Fruit fly (Drosophila melanogaster) whole organism, embryonic: ENCODE data around the gene Shc.

ENCODE experiments used
- Atf-2 ChIP-seq: fragments of 200-800 bp; sonication (Bioruptor generic); optimal IDR thresholded peaks from 2 replicates; lab custom pipeline; 2016; ENCODE audit warnings: missing biosample characterization, missing genetic modification characterization
- B-H1 ChIP-seq: fragments of 200-800 bp; sonication (Bioruptor generic); IDR thresholded peaks from 3 replicates; pipeline ENCODE4 v1.3.6; 2022; ENCODE audit warnings: missing biosample characterization, missing genetic modification characterization
- CG10209 ChIP-seq: fragments of 200-800 bp; sonication (Bioruptor generic); optimal IDR thresholded peaks from 3 replicates; lab custom pipeline; 2017; ENCODE audit warnings: missing biosample characterization, mild to moderate bottlenecking, missing genetic modification characterization, missing genetic modification reagents
- CG11398 ChIP-seq: fragments of 200-800 bp; sonication (Bioruptor generic); optimal IDR thresholded peaks from 2 replicates; lab custom pipeline; 2016; ENCODE audit warnings: missing biosample characterization, missing genetic modification characterization
- CG12104 ChIP-seq: fragments of 200-800 bp; sonication (Bioruptor generic); optimal IDR thresholded peaks from 3 replicates; lab custom pipeline; 2016; ENCODE audit warnings: missing biosample characterization, missing genetic modification characterization
- CG12219 ChIP-seq: fragments of 200-800 bp; sonication (Bioruptor generic); optimal IDR thresholded peaks from 3 replicates; lab custom pipeline; 2018; ENCODE audit warnings: missing biosample characterization, mild to moderate bottlenecking, missing genetic modification characterization
- CG12236 ChIP-seq: fragments of 200-800 bp; sonication (Bioruptor generic); optimal IDR thresholded peaks from 2 replicates; lab custom pipeline; 2016; ENCODE audit warnings: missing biosample characterization, missing genetic modification characterization
- CG12299 ChIP-seq: fragments of 200-800 bp; sonication (Bioruptor generic); optimal IDR thresholded peaks from 2 replicates; lab custom pipeline; 2018; ENCODE audit warnings: missing biosample characterization, mild to moderate bottlenecking, missing genetic modification characterization
- CG12659 ChIP-seq: fragments of 200-800 bp; sonication (Bioruptor generic); optimal IDR thresholded peaks from 3 replicates; lab custom pipeline; 2017; ENCODE audit warnings: mild to moderate bottlenecking, missing biosample characterization, missing genetic modification reagents, missing genetic modification characterization
- CG15514 ChIP-seq: fragments of 200-800 bp; sonication (Bioruptor generic); optimal IDR thresholded peaks from 3 replicates; lab custom pipeline; 2017; ENCODE audit warnings: missing biosample characterization, missing genetic modification characterization, mild to moderate bottlenecking, moderate library complexity, missing genetic modification reagents
- CG2120 ChIP-seq: fragments of 200-800 bp; sonication (Bioruptor generic); optimal IDR thresholded peaks from 3 replicates; lab custom pipeline; 2016; ENCODE audit warnings: missing biosample characterization, missing genetic modification characterization
- CG2678 ChIP-seq: fragments of 200-800 bp; sonication (Bioruptor generic); optimal IDR thresholded peaks from 3 replicates; lab custom pipeline; 2019; ENCODE audit warnings: missing biosample characterization, mild to moderate bottlenecking, missing genetic modification characterization, moderate library complexity
- CG31441 ChIP-seq: fragments of 200-800 bp; sonication (Bioruptor generic); IDR thresholded peaks from 2 replicates; pipeline ENCODE4 v1.3.6; 2022; ENCODE audit warnings: missing biosample characterization, missing genetic modification characterization
- CG4328 ChIP-seq: fragments of 200-800 bp; sonication (Bioruptor generic); optimal IDR thresholded peaks from 3 replicates; lab custom pipeline; 2017; ENCODE audit warnings: missing biosample characterization, missing genetic modification reagents, missing genetic modification characterization
- CG6175 ChIP-seq: fragments of 200-800 bp; sonication (Bioruptor generic); IDR thresholded peaks from 3 replicates; pipeline ENCODE4 v1.3.6; 2022; ENCODE audit warnings: missing biosample characterization, missing genetic modification characterization
- CG7357 ChIP-seq: fragments of 200-800 bp; sonication (Bioruptor generic); IDR thresholded peaks from 3 replicates; pipeline ENCODE4 v1.3.6; 2022; ENCODE audit warnings: missing biosample characterization, missing genetic modification characterization
- CG8089 ChIP-seq: fragments of 200-800 bp; sonication (Bioruptor generic); optimal IDR thresholded peaks from 3 replicates; lab custom pipeline; 2016; ENCODE audit warnings: missing biosample characterization, missing genetic modification characterization
- CG9609 ChIP-seq: fragments of 200-800 bp; sonication (Bioruptor generic); optimal IDR thresholded peaks from 3 replicates; lab custom pipeline; 2016; ENCODE audit warnings: missing biosample characterization, missing genetic modification characterization
- CG9817 ChIP-seq: fragments of 200-800 bp; sonication (Bioruptor generic); optimal IDR thresholded peaks from 2 replicates; lab custom pipeline; 2018; ENCODE audit warnings: missing biosample characterization, mild to moderate bottlenecking, missing genetic modification characterization, moderate library complexity
- CTCF ChIP-seq: fragments of 200-800 bp; sonication (Bioruptor generic); optimal IDR thresholded peaks from 2 replicates; lab custom pipeline; 2017; ENCODE audit warnings: missing biosample characterization, mild to moderate bottlenecking, missing genetic modification characterization, moderate library complexity
- Chrac-16 ChIP-seq: fragments of 200-800 bp; sonication (Bioruptor generic); optimal IDR thresholded peaks from 3 replicates; lab custom pipeline; 2016; ENCODE audit warnings: missing biosample characterization, missing genetic modification characterization
- CrebB ChIP-seq: fragments of 200-800 bp; sonication (Bioruptor generic); optimal IDR thresholded peaks from 3 replicates; lab custom pipeline; 2018; ENCODE audit warnings: missing biosample characterization, mild to moderate bottlenecking, missing genetic modification characterization
- Dek ChIP-seq: fragments of 200-800 bp; sonication (Bioruptor generic); optimal IDR thresholded peaks from 3 replicates; lab custom pipeline; 2019; ENCODE audit warnings: missing biosample characterization, mild to moderate bottlenecking, missing genetic modification characterization, moderate library complexity
- Fer3 ChIP-seq: fragments of 200-800 bp; sonication (Bioruptor generic); optimal IDR thresholded peaks from 2 replicates; lab custom pipeline; 2018; ENCODE audit warnings: missing biosample characterization, mild to moderate bottlenecking, missing genetic modification characterization, moderate library complexity
- H2.0 ChIP-seq: fragments of 200-800 bp; sonication (Bioruptor generic); IDR thresholded peaks from 2 replicates; pipeline ENCODE4 v1.3.6; 2022; ENCODE audit warnings: missing biosample characterization, missing genetic modification characterization
- Hr39 ChIP-seq: fragments of >200 bp; optimal IDR thresholded peaks from 2 replicates; lab custom pipeline; 2017
- Lhr ChIP-seq: fragments of 200-800 bp; sonication (Bioruptor generic); optimal IDR thresholded peaks from 3 replicates; lab custom pipeline; 2017; ENCODE audit warnings: mild to moderate bottlenecking, missing biosample characterization, missing genetic modification reagents, missing genetic modification characterization
- Lpt ChIP-seq: fragments of >200 bp; optimal IDR thresholded peaks from 2 replicates; lab custom pipeline; 2018; ENCODE audit warnings: missing biosample characterization, missing genetic modification characterization
- Max ChIP-seq: fragments of 200-800 bp; sonication (Bioruptor generic); optimal IDR thresholded peaks from 2 replicates; lab custom pipeline; 2016; ENCODE audit warnings: missing biosample characterization, mild to moderate bottlenecking, missing genetic modification characterization
- NC2α ChIP-seq: fragments of 200-800 bp; sonication (Bioruptor generic); optimal IDR thresholded peaks from 2 replicates; lab custom pipeline; 2016; ENCODE audit warnings: missing biosample characterization, missing genetic modification characterization
- NC2β ChIP-seq: fragments of 200-800 bp; sonication (Bioruptor generic); optimal IDR thresholded peaks from 2 replicates; lab custom pipeline; 2016; ENCODE audit warnings: missing biosample characterization, missing genetic modification characterization
- Stat92E ChIP-seq, 3 experiments: fragments of >200 bp in 2 of 3; fragments of 200-800 bp in 1 of 3; sonication (Bioruptor generic) in 1 of 3; optimal IDR thresholded peaks; 2 replicates each; lab custom pipeline; 2017 to 2019; ENCODE audit warnings: missing biosample characterization in 3 of 3, missing genetic modification characterization in 3 of 3, mild to moderate bottlenecking in 1 of 3, moderate library complexity in 1 of 3
- TFAM ChIP-seq: fragments of 200-800 bp; sonication (Bioruptor generic); optimal IDR thresholded peaks from 2 replicates; lab custom pipeline; 2017; ENCODE audit warnings: missing biosample characterization, missing genetic modification characterization, inconsistent platforms
- Xbp1 ChIP-seq: fragments of 200-800 bp; sonication (Bioruptor generic); optimal IDR thresholded peaks from 3 replicates; lab custom pipeline; 2016; ENCODE audit warnings: missing biosample characterization, mild to moderate bottlenecking, missing genetic modification characterization
- ewg ChIP-seq: fragments of 200-800 bp; sonication (Bioruptor generic); optimal IDR thresholded peaks from 3 replicates; lab custom pipeline; 2017; ENCODE audit warnings: mild to moderate bottlenecking, missing biosample characterization, missing genetic modification reagents, missing genetic modification characterization
- fru ChIP-seq: fragments of >200 bp; optimal IDR thresholded peaks from 2 replicates; lab custom pipeline; 2017
- gem ChIP-seq: fragments of 200-800 bp; sonication (Bioruptor generic); optimal IDR thresholded peaks from 2 replicates; lab custom pipeline; 2019; ENCODE audit warnings: missing biosample characterization, mild to moderate bottlenecking, missing genetic modification characterization, moderate library complexity
- grau ChIP-seq: fragments of 200-800 bp; optimal IDR thresholded peaks from 3 replicates; lab custom pipeline; 2019; ENCODE audit warnings: missing biosample characterization, mild to moderate bottlenecking, missing genetic modification characterization, moderate library complexity
- gro ChIP-seq: fragments of 200-800 bp; sonication (Bioruptor generic); optimal IDR thresholded peaks from 2 replicates; lab custom pipeline; 2016; ENCODE audit warnings: missing biosample characterization, missing genetic modification characterization
- jigr1 ChIP-seq: fragments of 200-800 bp; sonication (Bioruptor generic); IDR thresholded peaks from 3 replicates; pipeline ENCODE4 v1.3.6; 2022; ENCODE audit warnings: missing biosample characterization, missing genetic modification characterization
- kah ChIP-seq: fragments of 200-800 bp; sonication (Bioruptor generic); optimal IDR thresholded peaks from 2 replicates; lab custom pipeline; 2018; ENCODE audit warnings: missing biosample characterization, mild to moderate bottlenecking, missing genetic modification characterization
- phol ChIP-seq: fragments of 200-800 bp; sonication (Bioruptor generic); optimal IDR thresholded peaks from 3 replicates; lab custom pipeline; 2018; ENCODE audit warnings: missing biosample characterization, mild to moderate bottlenecking, missing genetic modification characterization, moderate library complexity
- pnt ChIP-seq: fragments of 200-800 bp; sonication (Bioruptor generic); optimal IDR thresholded peaks from 3 replicates; lab custom pipeline; 2016; ENCODE audit warnings: missing biosample characterization, missing genetic modification characterization
- ranshi ChIP-seq: fragments of 200-800 bp; sonication (Bioruptor generic); IDR thresholded peaks from 2 replicates; pipeline ENCODE4 v1.3.6; 2022; ENCODE audit warnings: missing biosample characterization, missing genetic modification characterization
- row ChIP-seq: fragments of 200-800 bp; sonication (Bioruptor generic); IDR thresholded peaks from 3 replicates; pipeline ENCODE4 v1.3.6; 2022; ENCODE audit warnings: missing biosample characterization, missing genetic modification characterization
- sens ChIP-seq: fragments of 200-800 bp; sonication (Bioruptor generic); peaks from one replicate; lab custom pipeline; 2016; ENCODE audit warnings: missing biosample characterization, missing genetic modification characterization
- slbo ChIP-seq: fragments of 200-800 bp; sonication (Bioruptor generic); IDR thresholded peaks from 2 replicates; pipeline ENCODE4 v1.3.6; 2022; ENCODE audit warnings: missing biosample characterization, missing genetic modification characterization
- tll ChIP-seq, 2 experiments: fragments of 200-800 bp in 1 of 2; fragments of >200 bp in 1 of 2; sonication (Bioruptor generic) in 1 of 2; optimal IDR thresholded peaks; 2 replicates each; lab custom pipeline; 2017 to 2019; ENCODE audit warnings: missing biosample characterization in 2 of 2, missing genetic modification characterization in 2 of 2, mild to moderate bottlenecking in 1 of 2, moderate library complexity in 1 of 2
- unc-4 ChIP-seq: fragments of 200-800 bp; sonication (Bioruptor generic); IDR thresholded peaks from 2 replicates; pipeline ENCODE4 v1.3.6; 2022; ENCODE audit warnings: missing biosample characterization, missing genetic modification characterization; ENCODE audit not compliant: partially characterized antibody
- vvl ChIP-seq: fragments of 200-800 bp; sonication (Bioruptor generic); IDR thresholded peaks from 2 replicates; pipeline ENCODE4 v1.3.6; 2022; ENCODE audit warnings: missing biosample characterization, missing genetic modification characterization
- zf30C ChIP-seq: fragments of 200-800 bp; sonication (Bioruptor generic); optimal IDR thresholded peaks from 3 replicates; lab custom pipeline; 2018; ENCODE audit warnings: missing biosample characterization, mild to moderate bottlenecking, missing genetic modification characterization
- zfh1 ChIP-seq: fragments of 200-800 bp; sonication (Bioruptor generic); IDR thresholded peaks from 3 replicates; pipeline ENCODE4 v1.3.6; 2022; ENCODE audit warnings: missing biosample characterization, missing genetic modification characterization

Gene Shc

dm6 chr3L:9446731-9447238, 20.0 kb downstream of the Shc start, which contains the start of gene CG3529 (continued):
- TF ChIP-seq zfh1 (GFP tag; lab: Robert Waterston, UW): no peak
- TF ChIP-seq CG12299 (tag; lab: Kevin White, UChicago): no peak
- peak; percentile 57 for TF ChIP-seq vvl (GFP tag; lab: Robert Waterston, UW)
- TF ChIP-seq CG7357 (GFP tag; lab: Robert Waterston, UW): no peak
- TF ChIP-seq CG12219: peak; percentile 4
- TF ChIP-seq fru (lab: Kevin White, UChicago): no peak
- TF ChIP-seq CTCF (GFP tag; lab: Kevin White, UChicago): peak; percentile 3
- no peak for TF ChIP-seq CG11398 (GFP tag; lab: Kevin White, UChicago)
- peak; percentile 36 for TF ChIP-seq gem
- no peak for TF ChIP-seq gro (GFP tag; lab: Kevin White, UChicago)
- peak; percentile 39 for TF ChIP-seq grau (tag; lab: Kevin White, UChicago)
- TF ChIP-seq CG4328 (GFP tag; lab: Kevin White, UChicago): peak; percentile 56
- TF ChIP-seq CG12104 (GFP tag; lab: Kevin White, UChicago): peak; percentile 21
- TF ChIP-seq slbo (GFP tag; lab: Robert Waterston, UW): 0 out of 2 replicates have a peak, but pooled peaks have one; percentile 31
- TF ChIP-seq CG6175 (GFP tag; lab: Robert Waterston, UW): no peak
- no peak for TF ChIP-seq CG8089
- no peak for TF ChIP-seq Hr39 (lab: Kevin White, UChicago)
- peak; percentile 10 for TF ChIP-seq Max (GFP tag; lab: Kevin White, UChicago)
- TF ChIP-seq B-H1 (GFP tag; lab: Robert Waterston, UW): no peak
- TF ChIP-seq CG9817: peak; percentile 30
- TF ChIP-seq CG2120 (GFP tag; lab: Kevin White, UChicago): peak; percentile 35
- peak; percentile 71 for TF ChIP-seq phol (tag; lab: Kevin White, UChicago)
- TF ChIP-seq CG15514: peak; percentile 73
- TF ChIP-seq TFAM (GFP tag; lab: Kevin White, UChicago): no peak
- peak; percentile 70 for TF ChIP-seq CG12659 (GFP tag; lab: Kevin White, UChicago)
- peak; percentile 3 for TF ChIP-seq CrebB (tag; lab: Kevin White, UChicago)
- peak; percentile 21 for TF ChIP-seq Lhr
- TF ChIP-seq CG31441: peak; percentile 40; the same call in 1 of the 2 replicates
- TF ChIP-seq zf30C (GFP tag; lab: Kevin White, UChicago): no peak
- peak; percentile 44 for TF ChIP-seq NC2β
- TF ChIP-seq CG10209: peak; percentile 8
- TF ChIP-seq tll (GFP tag; optimal IDR thresholded peaks at IDR 0.05; lab: Kevin White, UChicago): no peak
- TF ChIP-seq sens (GFP tag; lab: Kevin White, UChicago): no peak
- no peak for TF ChIP-seq Lpt (GFP tag; lab: Kevin White, UChicago)
- no peak for TF ChIP-seq Fer3 (tag; lab: Kevin White, UChicago)
- peak in 1 of 3 experiments; percentile 54 for TF ChIP-seq Stat92E (GFP tag; optimal IDR thresholded peaks at IDR 0.05; lab: Kevin White, UChicago)
- no peak for TF ChIP-seq jigr1 (GFP tag; lab: Robert Waterston, UW)
- TF ChIP-seq kah: peak; percentile 44
- TF ChIP-seq Atf-2: no peak
- no peak for TF ChIP-seq unc-4 (GFP tag; lab: Robert Waterston, UW)
- peak; percentile 75 for TF ChIP-seq row (GFP tag; lab: Robert Waterston, UW)
- no peak for TF ChIP-seq NC2α (GFP tag; lab: Kevin White, UChicago)
- TF ChIP-seq CG12236 (GFP tag; lab: Kevin White, UChicago): peak; percentile 10
- peak; percentile 23 for TF ChIP-seq CG2678 (tag; lab: Kevin White, UChicago)
- 0 out of 2 replicates have a peak, but pooled peaks have one; percentile 8 for TF ChIP-seq ranshi (GFP tag; lab: Robert Waterston, UW)
- TF ChIP-seq Xbp1 (GFP tag; lab: Kevin White, UChicago): peak; percentile 8
- no peak for TF ChIP-seq pnt
- TF ChIP-seq CG9609 (GFP tag; lab: Kevin White, UChicago): no peak
- peak; percentile 14 for TF ChIP-seq ewg (GFP tag; lab: Kevin White, UChicago)
- TF ChIP-seq Chrac-16: peak; percentile 3
- TF ChIP-seq Dek (tag; lab: Kevin White, UChicago): peak; percentile 39
- peak; percentile 27; the same call in 1 of the 2 replicates for TF ChIP-seq H2.0 (GFP tag; lab: Robert Waterston, UW)
